Worm (Caenorhabditis elegans) whole organism, mixed stage, embryonic: ENCODE measurements around the gene Y46D2A.3.

Source experiments
- ces-1 ChIP-seq: fragments of 150-350 bp; optimal IDR thresholded peaks from 2 replicates; lab custom pipeline; 2014; ENCODE audit warnings: missing biosample characterization, missing genetic modification reagents, missing genetic modification characterization
- elt-1 ChIP-seq: sonication (generic microtip); optimal IDR thresholded peaks from 2 replicates; lab custom pipeline; 2017; ENCODE audit warnings: missing genetic modification characterization, mild to moderate bottlenecking, missing compliant biosample characterization, antibody characterized with exemption, moderate library complexity, borderline replicate concordance; ENCODE audit not compliant: insufficient read depth
- mep-1 ChIP-seq: fragments of 150-350 bp; optimal IDR thresholded peaks from 2 replicates; lab custom pipeline; 2017; ENCODE audit warnings: missing biosample characterization, missing genetic modification reagents, missing genetic modification characterization, inconsistent platforms
- nhr-28 ChIP-seq: fragments of 150-350 bp; optimal IDR thresholded peaks from 2 replicates; lab custom pipeline; 2014; ENCODE audit warnings: missing biosample characterization, missing genetic modification characterization
- pha-4 ChIP-seq: fragments of 150-350 bp; optimal IDR thresholded peaks from 2 replicates; lab custom pipeline; 2018; ENCODE audit warnings: missing biosample characterization, missing genetic modification reagents, missing genetic modification characterization

ce11 chrII:3343714-3344113, 16.7 kb upstream of the Y46D2A.3 start, which contains the start of gene F14D2.15:
- TF ChIP-seq mep-1 (tag; lab: Kevin White, UChicago), result no peak
- no peak for TF ChIP-seq nhr-28
- no peak for TF ChIP-seq ces-1 (GFP tag; lab: Kevin White, UChicago)
- no peak for TF ChIP-seq pha-4 (tag; lab: Kevin White, UChicago)
- TF ChIP-seq elt-1 (tag; lab: Kevin White, UChicago), result no peak
